Fruit fly (Drosophila melanogaster) whole organism, pupa: ENCODE results near the gene CG46506.
"Not testable (repeated sequence)": the region's sequence is repeated elsewhere in the genome, so short reads cannot be mapped to it uniquely, and the experiment has no call there.

Experiments
- CG12605 ChIP-seq: fragments of 200-800 bp; sonication (Bioruptor generic); IDR thresholded peaks from 2 replicates; pipeline ENCODE4 v1.3.6; 2022; ENCODE audit warnings: missing biosample characterization, missing genetic modification characterization
- CG14655 ChIP-seq: fragments of 200-800 bp; sonication (Bioruptor generic); optimal IDR thresholded peaks from 3 replicates; lab custom pipeline; 2017; ENCODE audit warnings: mild to moderate bottlenecking, missing biosample characterization, missing genetic modification reagents, missing genetic modification characterization
- CG17806 ChIP-seq: fragments of 200-800 bp; sonication (Bioruptor generic); optimal IDR thresholded peaks from 2 replicates; lab custom pipeline; 2018; ENCODE audit warnings: missing biosample characterization, mild to moderate bottlenecking, missing genetic modification characterization, moderate library complexity
- CG32121 ChIP-seq: fragments of 200-800 bp; sonication (Bioruptor generic); IDR thresholded peaks from 2 replicates; pipeline ENCODE4 v1.3.6; 2022; ENCODE audit warnings: missing biosample characterization, missing genetic modification characterization
- CG4496 ChIP-seq: fragments of 200-800 bp; sonication (Bioruptor generic); IDR thresholded peaks from 3 replicates; pipeline ENCODE4 v1.3.6; 2022; ENCODE audit warnings: missing biosample characterization, missing genetic modification characterization
- CG8159 ChIP-seq: fragments of 200-800 bp; sonication (Bioruptor generic); optimal IDR thresholded peaks from 3 replicates; lab custom pipeline; 2018; ENCODE audit warnings: missing biosample characterization, mild to moderate bottlenecking, missing genetic modification characterization, moderate library complexity
- CG9948 ChIP-seq: fragments of 200-800 bp; sonication (Bioruptor generic); optimal IDR thresholded peaks from 2 replicates; lab custom pipeline; 2018; ENCODE audit warnings: missing biosample characterization, mild to moderate bottlenecking, missing genetic modification characterization, moderate library complexity
- D1 ChIP-seq: fragments of 200-800 bp; sonication (Bioruptor generic); optimal IDR thresholded peaks from 2 replicates; lab custom pipeline; 2018; ENCODE audit warnings: missing biosample characterization, mild to moderate bottlenecking, missing genetic modification characterization, moderate library complexity
- Pif1B ChIP-seq: fragments of 200-800 bp; sonication (Bioruptor generic); optimal IDR thresholded peaks from 3 replicates; lab custom pipeline; 2016; ENCODE audit warnings: missing biosample characterization, missing genetic modification characterization
- fd96Ca ChIP-seq: fragments of 200-800 bp; sonication (Bioruptor generic); IDR thresholded peaks from 3 replicates; pipeline ENCODE4 v1.3.6; 2022; ENCODE audit warnings: missing biosample characterization, missing genetic modification characterization

Gene CG46506

DNA sequence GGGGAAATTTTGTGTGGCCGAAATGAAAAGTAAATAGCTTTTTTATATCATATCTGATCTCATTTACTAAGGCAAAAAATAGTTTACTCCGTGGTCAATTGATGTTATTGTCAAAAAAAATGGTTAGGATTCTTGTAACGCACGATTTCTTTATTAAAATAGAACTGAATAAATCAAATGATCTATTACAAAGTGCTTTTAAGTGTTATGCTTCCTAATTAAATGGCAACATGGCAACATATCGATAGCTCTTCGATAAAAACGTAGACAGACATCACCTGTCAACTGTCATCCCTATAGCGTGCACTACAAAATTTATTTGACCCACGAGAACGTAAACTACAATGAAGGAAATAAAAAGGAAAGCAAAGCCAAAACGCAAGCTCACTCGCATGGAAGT lies 29.4 kb downstream of the CG46506 start, which contains the start of gene CG46512:
CG46512 (plus strand) TSS at position 301 of the 400 bp plus-strand sequence.
- not testable (repeated sequence) for TF ChIP-seq CG12605 (GFP tag; lab: Robert Waterston, UW); CG8159; Pif1B (GFP tag; lab: Kevin White, UChicago)

DNA sequence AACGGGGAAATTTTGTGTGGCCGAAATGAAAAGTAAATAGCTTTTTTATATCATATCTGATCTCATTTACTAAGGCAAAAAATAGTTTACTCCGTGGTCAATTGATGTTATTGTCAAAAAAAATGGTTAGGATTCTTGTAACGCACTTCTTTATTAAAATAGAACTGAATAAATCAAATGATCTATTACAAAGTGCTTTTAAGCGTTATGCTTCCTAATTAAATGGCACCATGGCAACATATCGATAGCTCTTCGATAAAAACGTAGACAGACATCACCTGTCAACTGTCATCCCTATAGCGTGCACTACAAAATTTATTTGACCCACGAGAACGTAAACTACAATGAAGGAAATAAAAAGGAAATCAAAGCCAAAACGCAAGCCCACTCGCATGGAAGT lies 34.3 kb downstream of the CG46506 start, which contains the start of gene CG46513:
CG46513 (plus strand) TSS at position 301 of the 400 bp plus-strand sequence.
- TF ChIP-seq CG12605 (GFP tag; lab: Robert Waterston, UW); CG4496; CG32121 (GFP tag; lab: Robert Waterston, UW): not testable (repeated sequence)

DNA sequence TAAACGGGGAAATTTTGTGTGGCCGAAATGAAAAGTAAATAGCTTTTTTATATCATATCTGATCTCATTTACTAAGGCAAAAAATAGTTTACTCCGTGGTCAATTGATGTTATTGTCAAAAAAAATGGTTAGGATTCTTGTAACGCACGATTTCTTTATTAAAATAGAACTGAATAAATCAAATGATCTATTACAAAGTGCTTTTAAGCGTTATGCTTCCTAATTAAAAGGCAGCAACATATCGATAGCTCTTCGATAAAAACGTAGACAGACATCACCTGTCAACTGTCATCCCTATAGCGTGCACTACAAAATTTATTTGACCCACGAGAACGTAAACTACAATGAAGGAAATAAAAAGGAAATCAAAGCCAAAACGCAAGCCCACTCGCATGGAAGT lies 39.2 kb downstream of the CG46506 start, which contains the start of gene CG46514:
CG46514 (plus strand) TSS at position 301 of the 400 bp plus-strand sequence.
- not testable (repeated sequence) for TF ChIP-seq CG9948; CG17806 (tag; lab: Kevin White, UChicago); Pif1B (GFP tag; lab: Kevin White, UChicago)

DNA sequence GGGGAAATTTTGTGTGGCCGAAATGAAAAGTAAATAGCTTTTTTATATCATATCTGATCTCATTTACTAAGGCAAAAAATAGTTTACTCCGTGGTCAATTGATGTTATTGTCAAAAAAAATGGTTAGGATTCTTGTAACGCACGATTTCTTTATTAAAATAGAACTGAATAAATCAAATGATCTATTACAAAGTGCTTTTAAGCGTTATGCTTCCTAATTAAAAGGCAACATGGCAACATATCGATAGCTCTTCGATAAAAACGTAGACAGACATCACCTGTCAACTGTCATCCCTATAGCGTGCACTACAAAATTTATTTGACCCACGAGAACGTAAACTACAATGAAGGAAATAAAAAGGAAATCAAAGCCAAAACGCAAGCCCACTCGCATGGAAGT lies 44.2 kb downstream of the CG46506 start, which contains the start of gene CG46515:
CG46515 (plus strand) TSS at position 301 of the 400 bp plus-strand sequence.
- TF ChIP-seq fd96Ca; CG14655; D1 (tag; lab: Kevin White, UChicago): not testable (repeated sequence)
